Fruit fly (Drosophila melanogaster) whole organism, prepupa: ENCODE data around the gene SmD2.

ENCODE experiments used
- CG4318 ChIP-seq: fragments of 200-800 bp; sonication (Bioruptor generic); optimal IDR thresholded peaks from 3 replicates; lab custom pipeline; 2017; ENCODE audit warnings: missing biosample characterization, mild to moderate bottlenecking, missing genetic modification characterization
- CG6854 ChIP-seq: fragments of 200-800 bp; sonication (Bioruptor generic); optimal IDR thresholded peaks from 2 replicates; lab custom pipeline; 2017; ENCODE audit warnings: missing biosample characterization, mild to moderate bottlenecking, missing genetic modification characterization
- Hr38 ChIP-seq: sonication (Bioruptor generic); optimal IDR thresholded peaks from 2 replicates; lab custom pipeline; 2016; ENCODE audit warnings: missing biosample characterization, missing genetic modification characterization
- Lpt ChIP-seq: fragments of 200-800 bp; sonication (Bioruptor generic); optimal IDR thresholded peaks from 3 replicates; lab custom pipeline; 2016; ENCODE audit warnings: missing biosample characterization, missing genetic modification characterization
- OdsH ChIP-seq: fragments of 200-800 bp; sonication (Bioruptor generic); optimal IDR thresholded peaks from 3 replicates; lab custom pipeline; 2016; ENCODE audit warnings: missing biosample characterization, missing genetic modification characterization
- achi ChIP-seq: fragments of 200-800 bp; sonication (Bioruptor generic); optimal IDR thresholded peaks from 3 replicates; lab custom pipeline; 2016; ENCODE audit warnings: missing biosample characterization, missing genetic modification characterization

dm6 chr3R:6375944-6376343 is 30.2 kb upstream of the SmD2 start, which contains the start of gene CRAT:
- TF ChIP-seq OdsH (GFP tag; lab: Kevin White, UChicago) (no peak), CG4318 (no peak), Lpt (GFP tag; lab: Kevin White, UChicago) (no peak), CG6854 (GFP tag; lab: Kevin White, UChicago) (no peak), achi (GFP tag; lab: Kevin White, UChicago) (no peak), Hr38 (GFP tag; lab: Kevin White, UChicago) (no peak)
